Fruit fly (Drosophila melanogaster): Measurements from ENCODE around the gene CG32266.

The CG32266 gene

DNA sequence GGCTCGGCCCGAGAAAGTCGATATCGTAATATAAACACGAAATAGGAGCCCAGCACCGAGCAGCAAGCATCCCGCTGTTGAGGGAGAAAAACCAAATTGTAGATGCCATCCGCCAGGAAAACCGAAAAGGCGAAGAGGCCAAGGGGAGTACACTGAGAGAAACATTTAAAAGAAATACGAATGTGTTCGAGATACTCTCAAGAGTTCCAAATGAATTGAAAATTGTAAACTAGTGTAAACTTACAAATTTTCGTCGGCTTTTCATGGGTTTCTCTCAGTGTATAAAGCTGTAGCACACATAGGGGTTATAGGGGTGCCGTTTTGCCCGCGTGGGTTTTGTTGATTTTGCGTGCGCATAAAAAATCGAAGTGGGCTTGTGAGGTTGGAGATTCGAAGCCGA is 12.1 kb downstream of the CG32266 start (continued):
- peak; percentile 26 for TF ChIP-seq Blimp-1 (GFP tag; optimal IDR thresholded peaks at IDR 0.05)
- peak; percentile 84 for TF ChIP-seq CG9932 (GFP tag; IDR thresholded peaks at IDR 0.05)
- peak; percentile 60 for TF ChIP-seq BtbVII (GFP tag; optimal IDR thresholded peaks at IDR 0.05)
- no peak for TF ChIP-seq unc-4 (GFP tag; IDR thresholded peaks at IDR 0.05; ENCODE audit: partially characterized antibody)
- TF ChIP-seq Rfx (GFP tag; IDR thresholded peaks at IDR 0.05): peak; percentile 91
- TF ChIP-seq psq (GFP tag; optimal IDR thresholded peaks at IDR 0.05): no peak
- peak; percentile 64 for TF ChIP-seq Drgx (GFP tag; IDR thresholded peaks at IDR 0.05)
- TF ChIP-seq yki (optimal IDR thresholded peaks at IDR 0.05): no peak
- TF ChIP-seq Hand (GFP tag; optimal IDR thresholded peaks at IDR 0.05): peak; percentile 93
- TF ChIP-seq Nf-YB (GFP tag; optimal IDR thresholded peaks at IDR 0.05): peak; percentile 37
- TF ChIP-seq CG10959 (GFP tag; IDR thresholded peaks at IDR 0.05): peak; percentile 26; the same call in 1 of the 2 replicates
- TF ChIP-seq Elba2 (GFP tag; optimal IDR thresholded peaks at IDR 0.05): no peak
- TF ChIP-seq caup (GFP tag; optimal IDR thresholded peaks at IDR 0.05; ENCODE audit: severe bottlenecking): peak; percentile 77
- peak; percentile 13 for TF ChIP-seq CG2875 (GFP tag; optimal IDR thresholded peaks at IDR 0.05)
- TF ChIP-seq CG31441 (GFP tag; IDR thresholded peaks at IDR 0.05): peak; percentile 68
- TF ChIP-seq CG5953 (GFP tag; IDR thresholded peaks at IDR 0.05): no peak
- peak; percentile 33; the same call in 1 of the 2 replicates for TF ChIP-seq ssp (GFP tag; IDR thresholded peaks at IDR 0.05)
- no peak for TF ChIP-seq ato (GFP tag; IDR thresholded peaks at IDR 0.05; ENCODE audit: partially characterized antibody)
- peak; percentile 34 for TF ChIP-seq CG15011 (GFP tag; optimal IDR thresholded peaks at IDR 0.05)
- no peak for TF ChIP-seq CG3407 (GFP tag; optimal IDR thresholded peaks at IDR 0.05)
- TF ChIP-seq CG18262 (tag; optimal IDR thresholded peaks at IDR 0.05): peak; percentile 48
- no peak for TF ChIP-seq CG30020 (tag; optimal IDR thresholded peaks at IDR 0.05)
- TF ChIP-seq CG31365 (tag; optimal IDR thresholded peaks at IDR 0.05): peak; percentile 24
- TF ChIP-seq NK7.1 (GFP tag; optimal IDR thresholded peaks at IDR 0.05): peak; percentile 56
- TF ChIP-seq CG31388 (GFP tag; optimal IDR thresholded peaks at IDR 0.05): no peak
- no peak for TF ChIP-seq eve (GFP tag; optimal IDR thresholded peaks at IDR 0.05)
- TF ChIP-seq Ssrp (tag; optimal IDR thresholded peaks at IDR 0.05): peak; percentile 56
- peak; percentile 53; the same call in 2 of the 3 replicates for TF ChIP-seq H15 (GFP tag; IDR thresholded peaks at IDR 0.05)
- peak; percentile 9 for TF ChIP-seq cato (GFP tag; optimal IDR thresholded peaks at IDR 0.05; ENCODE audit: borderline replicate concordance)
- no peak for TF ChIP-seq CG17802 (tag; optimal IDR thresholded peaks at IDR 0.05)
- no peak for TF ChIP-seq tll (GFP tag; optimal IDR thresholded peaks at IDR 0.05)
- 0 out of 2 replicates have a peak, but pooled peaks have one; percentile 25 for TF ChIP-seq Dref (GFP tag; IDR thresholded peaks at IDR 0.05)
- TF ChIP-seq CG9437 (GFP tag; optimal IDR thresholded peaks at IDR 0.05): peak; percentile 49
- TF ChIP-seq Hr51 (GFP tag; optimal IDR thresholded peaks at IDR 0.05): peak; percentile 69 to 79
- peak; percentile 88 for TF ChIP-seq CG14014 (GFP tag; IDR thresholded peaks at IDR 0.05)
- TF ChIP-seq sisA (GFP tag; IDR thresholded peaks at IDR 0.05): peak; percentile 77
- peak; percentile 40 for TF ChIP-seq D19B (GFP tag; optimal IDR thresholded peaks at IDR 0.05)
- TF ChIP-seq disco-r (GFP tag; optimal IDR thresholded peaks at IDR 0.05): no peak
- no peak for TF ChIP-seq Gsc (GFP tag; IDR thresholded peaks at IDR 0.05)
- no peak for TF ChIP-seq amos (GFP tag; IDR thresholded peaks at IDR 0.05; ENCODE audit: partially characterized antibody)
- peak; percentile 47; the same call in 1 of the 2 replicates for TF ChIP-seq CG7372 (GFP tag; IDR thresholded peaks at IDR 0.05)
- no peak for TF ChIP-seq kah (GFP tag; optimal IDR thresholded peaks at IDR 0.05)
- TF ChIP-seq oc (tag; optimal IDR thresholded peaks at IDR 0.05): no peak
- TF ChIP-seq hb (GFP tag; IDR thresholded peaks at IDR 0.05; ENCODE audit: partially characterized antibody): no peak
- no peak for TF ChIP-seq CG34224 (GFP tag; IDR thresholded peaks at IDR 0.05; ENCODE audit: partially characterized antibody)
- TF ChIP-seq CG9215 (GFP tag; IDR thresholded peaks at IDR 0.05): peak; percentile 75
- peak; percentile 61 for TF ChIP-seq CG14667 (GFP tag; IDR thresholded peaks at IDR 0.05)
- peak; percentile 63 for TF ChIP-seq MBD-R2 (GFP tag; IDR thresholded peaks at IDR 0.05)
- peak; percentile 80 for TF ChIP-seq ase (GFP tag; IDR thresholded peaks at IDR 0.05)
- TF ChIP-seq ro (GFP tag; IDR thresholded peaks at IDR 0.05): peak; percentile 25; the same call in 1 of the 2 replicates

Data from whole organism, embryonic.